Fruit fly (Drosophila melanogaster) whole organism, wandering third instar larva: ENCODE data around the gene CG5078.

Experiments
- Abd-B ChIP-seq: fragments of >200 bp; optimal IDR thresholded peaks from 2 replicates; lab custom pipeline; 2017; ENCODE audit warnings: missing biosample characterization, missing genetic modification characterization
- CrebA ChIP-seq: fragments of 200-800 bp; sonication (Bioruptor generic); optimal IDR thresholded peaks from 2 replicates; lab custom pipeline; 2016; ENCODE audit warnings: missing biosample characterization, mild to moderate bottlenecking, missing genetic modification characterization, borderline replicate concordance
- Hr78 ChIP-seq: fragments of >200 bp; optimal IDR thresholded peaks from 2 replicates; lab custom pipeline; 2017; ENCODE audit warnings: missing biosample characterization, missing genetic modification characterization
- Myc ChIP-seq: fragments of >200 bp; optimal IDR thresholded peaks from 2 replicates; lab custom pipeline; 2017
- N ChIP-seq: fragments of >200 bp; optimal IDR thresholded peaks from 2 replicates; lab custom pipeline; 2018; ENCODE audit warnings: missing biosample characterization, missing external identifiers, missing genetic modification characterization
- Sp1 ChIP-seq: fragments of 200-800 bp; sonication (Bioruptor generic); optimal IDR thresholded peaks from 3 replicates; lab custom pipeline; 2019; ENCODE audit warnings: missing biosample characterization, mild to moderate bottlenecking, missing genetic modification characterization, moderate library complexity
- brk ChIP-seq: fragments of 200-800 bp; sonication (Bioruptor generic); optimal IDR thresholded peaks from 2 replicates; lab custom pipeline; 2016; ENCODE audit warnings: missing biosample characterization, mild to moderate bottlenecking, missing genetic modification characterization
- dl ChIP-seq, 2 experiments: fragments of 175-275, 200-275 bp in 1 of 2; fragments of 200-275 bp in 1 of 2; sonication (Bioruptor generic); optimal IDR thresholded peaks; lab custom pipeline; 2018; ENCODE audit warnings: mild to moderate bottlenecking in 2 of 2, missing biosample characterization in 2 of 2, missing genetic modification characterization in 2 of 2, moderate library complexity in 2 of 2; ENCODE audit not compliant: partially characterized antibody in 2 of 2, insufficient read depth in 1 of 2
- foxo ChIP-seq, 2 experiments: fragments of 200-800 bp; sonication (Bioruptor generic); optimal IDR thresholded peaks; 2 replicates in 1 of 2; 3 replicates in 1 of 2; lab custom pipeline; 2016 to 2017; ENCODE audit warnings: missing biosample characterization in 2 of 2, missing genetic modification characterization in 2 of 2
- fru ChIP-seq: fragments of 200-800 bp; sonication (Bioruptor generic); optimal IDR thresholded peaks from 3 replicates; lab custom pipeline; 2016; ENCODE audit warnings: missing biosample characterization, mild to moderate bottlenecking, missing genetic modification characterization
- jim ChIP-seq: fragments of 175-275, 200-325 bp; sonication (Bioruptor generic); optimal IDR thresholded peaks from 2 replicates; lab custom pipeline; 2016; ENCODE audit warnings: missing biosample characterization, mild to moderate bottlenecking, missing genetic modification characterization
- rgr ChIP-seq: fragments of 200-800 bp; sonication (Bioruptor generic); optimal IDR thresholded peaks from 3 replicates; lab custom pipeline; 2016; ENCODE audit warnings: missing biosample characterization, mild to moderate bottlenecking, missing genetic modification characterization
- tai ChIP-seq: sonication (Bioruptor generic); optimal IDR thresholded peaks from 2 replicates; lab custom pipeline; 2016; ENCODE audit warnings: missing biosample characterization, missing genetic modification characterization
- usp ChIP-seq: fragments of >200 bp; optimal IDR thresholded peaks from 2 replicates; lab custom pipeline; 2017; ENCODE audit warnings: missing biosample characterization, missing genetic modification characterization

DNA sequence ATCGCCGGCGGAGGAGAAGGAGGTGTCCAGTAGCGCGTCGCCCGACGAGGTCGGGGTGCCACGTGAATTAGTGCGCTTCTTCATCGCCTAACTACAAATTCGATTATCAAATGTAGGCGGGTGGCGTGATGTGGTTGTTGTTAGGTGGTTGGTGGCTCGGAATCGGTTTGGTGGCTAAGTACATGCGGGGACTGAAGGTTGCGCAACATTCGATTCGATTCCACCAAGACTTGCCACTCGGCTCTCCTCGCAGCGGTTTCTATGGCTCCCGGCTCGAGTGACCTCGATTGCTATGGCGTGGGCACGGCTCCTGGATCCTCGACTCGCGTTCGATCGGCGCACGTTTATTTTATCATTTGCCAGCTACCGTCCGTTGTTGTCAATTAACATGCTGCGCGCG lies 19.9 kb downstream of the CG5078 start:
- TF ChIP-seq Sp1 (GFP tag; lab: Kevin White, UChicago), result no peak
- no peak for TF ChIP-seq brk (GFP tag; lab: Kevin White, UChicago)
- TF ChIP-seq Myc (lab: Kevin White, UChicago), result no peak
- TF ChIP-seq rgr (GFP tag; lab: Kevin White, UChicago), result no peak
- no peak for TF ChIP-seq usp (GFP tag; lab: Kevin White, UChicago)
- TF ChIP-seq N (GFP tag; lab: Kevin White, UChicago), result no peak
- no peak for TF ChIP-seq dl (GFP tag; optimal IDR thresholded peaks at IDR 0.05; lab: Kevin White, UChicago; ENCODE audit: insufficient read depth in 1 of 2, partially characterized antibody in 2 of 2)
- no peak for TF ChIP-seq jim (GFP tag; lab: Kevin White, UChicago)
- no peak for TF ChIP-seq tai
- no peak for TF ChIP-seq CrebA
- no peak for TF ChIP-seq Hr78 (GFP tag; lab: Kevin White, UChicago)
- no peak for TF ChIP-seq Abd-B (GFP tag; lab: Kevin White, UChicago)
- no peak for TF ChIP-seq fru (GFP tag; lab: Kevin White, UChicago)
- no peak for TF ChIP-seq foxo (GFP tag; optimal IDR thresholded peaks at IDR 0.05; lab: Kevin White, UChicago)
